Worm (Caenorhabditis elegans): ENCODE data around the gene B0545.4.

- TF ChIP-seq dao-5 (tag; optimal IDR thresholded peaks at IDR 0.05) = no peak
- no peak for TF ChIP-seq W03F9.2 (tag; optimal IDR thresholded peaks at IDR 0.05)
Measured at ce11 chrIV:86744-87143, 22.5 kb downstream of the B0545.4 start.

Data from whole organism, L4/young adult.